Worm (Caenorhabditis elegans) whole organism, L2 larva: ENCODE measurements around the gene C27D8.1.

Source experiments
- aly-2 ChIP-seq: fragments of 150-350 bp; optimal IDR thresholded peaks from 2 replicates; lab custom pipeline; 2014; ENCODE audit warnings: missing biosample characterization, missing genetic modification characterization
- ceh-82 ChIP-seq: fragments of 150-350 bp; optimal IDR thresholded peaks from 2 replicates; lab custom pipeline; 2014; ENCODE audit warnings: missing biosample characterization, missing genetic modification characterization
- egl-27 ChIP-seq: sonication (generic microtip); optimal IDR thresholded peaks from 3 replicates; lab custom pipeline; 2017; ENCODE audit warnings: missing biosample characterization, missing genetic modification reagents, missing genetic modification characterization
- elt-3 ChIP-seq: sonication (generic microtip); optimal IDR thresholded peaks from 2 replicates; lab custom pipeline; 2017; ENCODE audit warnings: missing biosample characterization, missing genetic modification characterization
- ztf-11 ChIP-seq: sonication (generic microtip); optimal IDR thresholded peaks from 2 replicates; lab custom pipeline; 2017; ENCODE audit warnings: missing biosample characterization, missing genetic modification characterization
- ztf-4 ChIP-seq: fragments of 150-350 bp; optimal IDR thresholded peaks from 2 replicates; lab custom pipeline; 2014; ENCODE audit warnings: missing biosample characterization, missing genetic modification characterization

ce11 chrIV:12728162-12728561 lies 10.5 kb downstream of the C27D8.1 start:
- no peak for TF ChIP-seq ztf-11 (tag; lab: Kevin White, UChicago)
- TF ChIP-seq ztf-4 (tag; lab: Kevin White, UChicago): no peak
- no peak for TF ChIP-seq egl-27 (tag; lab: Kevin White, UChicago)
- TF ChIP-seq ceh-82 (tag; lab: Kevin White, UChicago): no peak
- no peak for TF ChIP-seq elt-3 (tag; lab: Kevin White, UChicago)
- TF ChIP-seq aly-2: no peak
